Worm (Caenorhabditis elegans) whole organism, L4 larva: Measurements from ENCODE around the gene C04F5.8.

ENCODE experiments used
- F10B5.3 ChIP-seq: sonication (generic microtip); optimal IDR thresholded peaks from 2 replicates; lab custom pipeline; 2016; ENCODE audit warnings: mild to moderate bottlenecking, missing genetic modification characterization, missing compliant biosample characterization
- F26F4.8 ChIP-seq: fragments of 200-800 bp; sonication (Bioruptor generic); conservative IDR thresholded peaks from 2 replicates; pipeline ENCODE4 v1.3.6; 2022; ENCODE audit warnings: missing genetic modification characterization, missing compliant biosample characterization
- F37D6.2 ChIP-seq: sonication (generic microtip); optimal IDR thresholded peaks from 2 replicates; lab custom pipeline; 2016; ENCODE audit warnings: mild to moderate bottlenecking, missing genetic modification characterization, missing compliant biosample characterization
- F44E2.7 ChIP-seq: fragments of 200-800 bp; sonication (Bioruptor generic); IDR thresholded peaks from 2 replicates; pipeline ENCODE4 v2.1.2; 2022; ENCODE audit warnings: missing genetic modification characterization, missing compliant biosample characterization
- F49E8.2 ChIP-seq: sonication (generic microtip); optimal IDR thresholded peaks from 2 replicates; lab custom pipeline; 2016; ENCODE audit warnings: missing compliant biosample characterization, mild to moderate bottlenecking, missing genetic modification characterization, borderline replicate concordance
- R02D3.7 ChIP-seq: fragments of 150-350 bp; sonication (generic microtip); optimal IDR thresholded peaks from 3 replicates; lab custom pipeline; 2014; ENCODE audit warnings: missing biosample characterization, missing genetic modification characterization
- T20F7.1 ChIP-seq: fragments of 200-800 bp; sonication (Bioruptor generic); optimal IDR thresholded peaks from 2 replicates; lab custom pipeline; 2018; ENCODE audit warnings: mild to moderate bottlenecking, missing genetic modification characterization, missing compliant biosample characterization
- T26A8.4 ChIP-seq: fragments of 200-800 bp; sonication (Bioruptor generic); IDR thresholded peaks from 2 replicates; pipeline ENCODE4 v1.3.6; 2022; ENCODE audit warnings: missing genetic modification characterization, missing compliant biosample characterization
- Y75B8A.6 ChIP-seq: fragments of 200-800 bp; sonication (Bioruptor generic); IDR thresholded peaks from 2 replicates; pipeline ENCODE4 v1.3.6; 2022; ENCODE audit warnings: missing genetic modification reagents, missing genetic modification characterization, missing compliant biosample characterization
- aha-1 ChIP-seq: fragments of 150-350 bp; peaks from one replicate; lab custom pipeline; 2014; ENCODE audit warnings: missing biosample characterization, missing genetic modification characterization
- aly-2 ChIP-seq: sonication (generic microtip); optimal IDR thresholded peaks from 2 replicates; lab custom pipeline; 2018; ENCODE audit warnings: missing biosample characterization, missing genetic modification characterization
- ceh-20 ChIP-seq: fragments of 200-800 bp; sonication (Bioruptor generic); IDR thresholded peaks from 2 replicates; pipeline ENCODE4 v1.3.6; 2022; ENCODE audit warnings: missing genetic modification reagents, missing genetic modification characterization, missing compliant biosample characterization
- ceh-44 ChIP-seq: fragments of 200-800 bp; sonication (Bioruptor generic); IDR thresholded peaks from 2 replicates; pipeline ENCODE4 v1.3.6; 2022; ENCODE audit warnings: missing genetic modification reagents, missing genetic modification characterization, missing compliant biosample characterization
- cey-2 ChIP-seq: sonication (generic microtip); optimal IDR thresholded peaks from 3 replicates; lab custom pipeline; 2017; ENCODE audit warnings: missing genetic modification characterization, mild to moderate bottlenecking, missing compliant biosample characterization, antibody characterized with exemption, borderline replicate concordance; ENCODE audit not compliant: insufficient read depth
- daf-12 ChIP-seq: fragments of 150-350 bp; optimal IDR thresholded peaks from 2 replicates; lab custom pipeline; 2014; ENCODE audit warnings: missing biosample characterization, missing genetic modification reagents, missing genetic modification characterization
- dmd-8 ChIP-seq: fragments of 200-800 bp; sonication (Bioruptor generic); IDR thresholded peaks from 2 replicates; pipeline ENCODE4 v1.3.6; 2022; ENCODE audit warnings: missing genetic modification characterization, missing compliant biosample characterization
- dmd-9 ChIP-seq: fragments of 200-800 bp; sonication (Bioruptor generic); IDR thresholded peaks from 2 replicates; pipeline ENCODE4 v1.3.6; 2022; ENCODE audit warnings: missing genetic modification reagents, missing genetic modification characterization, missing compliant biosample characterization
- hif-1 ChIP-seq, 2 experiments: sonication (generic microtip); optimal IDR thresholded peaks; 2 replicates each; lab custom pipeline; 2016 to 2017; ENCODE audit warnings: missing compliant biosample characterization in 2 of 2, missing genetic modification characterization in 2 of 2, missing genetic modification reagents in 2 of 2, missing genotype in 2 of 2, mild to moderate bottlenecking in 1 of 2
- lin-1 ChIP-seq: fragments of 200-800 bp; sonication (Bioruptor generic); IDR thresholded peaks from 2 replicates; pipeline ENCODE4 v1.3.6; 2022; ENCODE audit warnings: missing genetic modification reagents, missing genetic modification characterization, missing compliant biosample characterization
- lin-13 ChIP-seq: fragments of 150-350 bp; optimal IDR thresholded peaks from 2 replicates; lab custom pipeline; 2014; ENCODE audit warnings: missing biosample characterization, missing genetic modification reagents, missing genetic modification characterization
- madf-5 ChIP-seq, 2 experiments: fragments of 200-800 bp; sonication (Bioruptor generic); IDR thresholded peaks; 2 replicates each; pipeline ENCODE4 v1.3.6; 2022; ENCODE audit warnings: missing compliant biosample characterization in 2 of 2, missing genetic modification characterization in 2 of 2
- madf-9 ChIP-seq: fragments of 200-800 bp; sonication (Bioruptor generic); conservative IDR thresholded peaks from 2 replicates; pipeline ENCODE4 v1.3.6; 2022; ENCODE audit warnings: missing genetic modification reagents, missing genetic modification characterization, missing compliant biosample characterization
- mdl-1 ChIP-seq, 2 experiments: fragments of 150-350 bp in 1 of 2; sonication (generic microtip) in 1 of 2; optimal IDR thresholded peaks; 2 replicates each; lab custom pipeline; 2014 to 2017; ENCODE audit warnings: missing biosample characterization in 2 of 2, missing genetic modification characterization in 2 of 2
- mdt-29 ChIP-seq: fragments of 200-800 bp; sonication (Bioruptor generic); IDR thresholded peaks from 2 replicates; pipeline ENCODE4 v1.3.6; 2022; ENCODE audit warnings: missing genetic modification reagents, missing genetic modification characterization, missing compliant biosample characterization
- mep-1 ChIP-seq: fragments of 150-350 bp; sonication (generic microtip); optimal IDR thresholded peaks from 3 replicates; lab custom pipeline; 2014; ENCODE audit warnings: missing biosample characterization, missing genetic modification characterization
- mxl-3 ChIP-seq: fragments of 200-800 bp; sonication (Bioruptor generic); optimal IDR thresholded peaks from 2 replicates; lab custom pipeline; 2018; ENCODE audit warnings: mild to moderate bottlenecking, missing genetic modification characterization, missing compliant biosample characterization
- nhr-11 ChIP-seq: fragments of 150-350 bp; optimal IDR thresholded peaks from 2 replicates; lab custom pipeline; 2014; ENCODE audit warnings: missing biosample characterization, missing genetic modification characterization
- nhr-111 ChIP-seq: fragments of 200-800 bp; sonication (Bioruptor generic); optimal IDR thresholded peaks from 2 replicates; lab custom pipeline; 2018; ENCODE audit warnings: mild to moderate bottlenecking, missing genetic modification characterization, missing compliant biosample characterization
- nhr-28 ChIP-seq: fragments of 150-350 bp; optimal IDR thresholded peaks from 2 replicates; lab custom pipeline; 2014; ENCODE audit warnings: missing biosample characterization, missing genetic modification characterization
- nhr-48 ChIP-seq: sonication (generic microtip); optimal IDR thresholded peaks from 2 replicates; lab custom pipeline; 2016; ENCODE audit warnings: mild to moderate bottlenecking, missing genetic modification characterization, missing compliant biosample characterization
- nhr-6 ChIP-seq: fragments of 150-350 bp; optimal IDR thresholded peaks from 2 replicates; lab custom pipeline; 2014; ENCODE audit warnings: missing biosample characterization, missing genetic modification characterization
- nhr-77 ChIP-seq: fragments of 150-350 bp; optimal IDR thresholded peaks from 2 replicates; lab custom pipeline; 2014; ENCODE audit warnings: missing biosample characterization, missing genetic modification characterization
- php-3 ChIP-seq: fragments of 200-800 bp; sonication (Bioruptor generic); IDR thresholded peaks from 2 replicates; pipeline ENCODE4 v1.3.6; 2022; ENCODE audit warnings: missing genetic modification reagents, missing genetic modification characterization, missing compliant biosample characterization
- pqm-1 ChIP-seq: sonication (generic microtip); optimal IDR thresholded peaks from 2 replicates; lab custom pipeline; 2017; ENCODE audit warnings: missing biosample characterization, missing genetic modification characterization
- saeg-2 ChIP-seq: fragments of 200-800 bp; sonication (Bioruptor generic); IDR thresholded peaks from 2 replicates; pipeline ENCODE4 v1.3.6; 2022; ENCODE audit warnings: missing genetic modification reagents, missing genetic modification characterization, missing compliant biosample characterization
- sdz-12 ChIP-seq: fragments of 200-800 bp; sonication (Bioruptor generic); optimal IDR thresholded peaks from 2 replicates; lab custom pipeline; 2018; ENCODE audit warnings: mild to moderate bottlenecking, missing genetic modification characterization, missing compliant biosample characterization
- set-16 ChIP-seq: fragments of 200-800 bp; sonication (Bioruptor generic); IDR thresholded peaks from 2 replicates; pipeline ENCODE4 v1.3.6; 2022; ENCODE audit warnings: missing genetic modification reagents, missing genetic modification characterization, missing compliant biosample characterization
- snpc-4 ChIP-seq: fragments of 150-350 bp; optimal IDR thresholded peaks from 2 replicates; lab custom pipeline; 2014; ENCODE audit warnings: missing biosample characterization, missing genetic modification characterization
- spr-1 ChIP-seq: sonication (generic microtip); optimal IDR thresholded peaks from 2 replicates; lab custom pipeline; 2016; ENCODE audit warnings: mild to moderate bottlenecking, missing genetic modification characterization, missing compliant biosample characterization
- tag-97 ChIP-seq: fragments of 200-800 bp; sonication (Bioruptor generic); IDR thresholded peaks from 2 replicates; pipeline ENCODE4 v1.3.6; 2022; ENCODE audit warnings: missing genetic modification characterization, missing compliant biosample characterization
- tra-1 ChIP-seq: fragments of 200-800 bp; sonication (Bioruptor generic); IDR thresholded peaks from 2 replicates; pipeline ENCODE4 v1.3.6; 2022; ENCODE audit warnings: missing genetic modification reagents, missing genetic modification characterization, missing compliant biosample characterization
- unc-130 ChIP-seq: sonication (generic microtip); optimal IDR thresholded peaks from 2 replicates; lab custom pipeline; 2016; ENCODE audit warnings: missing genetic modification reagents, missing genetic modification characterization, missing compliant biosample characterization
- unc-62 ChIP-seq, 3 experiments: fragments of 150-350 bp in 1 of 3; sonication (generic microtip); optimal IDR thresholded peaks in 2 of 3; peaks in 1 of 3; 1 replicate in 1 of 3; 2 replicates in 2 of 3; lab custom pipeline; 2014 to 2017; ENCODE audit warnings: missing biosample characterization in 3 of 3, missing genetic modification characterization in 3 of 3, missing genetic modification reagents in 3 of 3, missing genotype in 1 of 3
- zag-1 ChIP-seq: fragments of 150-350 bp; optimal IDR thresholded peaks from 2 replicates; lab custom pipeline; 2014; ENCODE audit warnings: missing biosample characterization, missing genetic modification characterization
- ztf-7 ChIP-seq: fragments of 150-350 bp; optimal IDR thresholded peaks from 2 replicates; lab custom pipeline; 2014; ENCODE audit warnings: missing biosample characterization, missing genetic modification characterization

C04F5.8 gene

DNA sequence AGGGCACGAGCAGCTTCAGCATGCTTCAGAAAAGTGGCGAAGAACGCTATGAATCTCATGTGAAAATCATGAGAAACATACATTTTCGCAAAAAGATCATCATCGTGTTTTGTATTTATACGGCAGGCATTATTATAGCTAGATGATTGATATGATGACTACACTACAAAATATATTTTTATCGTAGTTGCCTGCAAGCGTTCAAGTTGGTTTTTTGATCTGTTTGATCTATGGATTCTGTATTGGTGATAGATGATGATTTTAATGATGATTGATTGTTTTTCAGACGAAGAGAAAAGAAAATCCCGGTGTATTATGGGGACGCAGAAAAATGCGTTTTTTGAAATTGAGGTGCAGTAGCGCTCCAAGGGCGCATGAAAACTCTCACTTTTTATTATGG, 2.9 kb downstream of the C04F5.8 start, which contains the start of gene ugt-63:
Gene ugt-63 (minus strand): TSS at position 89 of the 400 bp plus-strand sequence.
- TF ChIP-seq madf-5 (GFP tag; IDR thresholded peaks at IDR 0.05; lab: Robert Waterston, UW) = no peak
- TF ChIP-seq php-3 (GFP tag; lab: Robert Waterston, UW) = no peak
- TF ChIP-seq dmd-9 = no peak
- peak; percentile 99 for TF ChIP-seq nhr-28 (tag; lab: Kevin White, UChicago)
- TF ChIP-seq mxl-3 (GFP tag; lab: Kevin White, UChicago) = no peak
- no peak for TF ChIP-seq set-16
- no peak for TF ChIP-seq F26F4.8 (GFP tag; lab: Robert Waterston, UW)
- TF ChIP-seq nhr-48 = peak; percentile 46
- TF ChIP-seq unc-62 (GFP tag; optimal IDR thresholded peaks at IDR 0.05 in 1 of 2; lab: Kevin White, UChicago) = peak in 1 of 2 experiments; percentile 61
- no peak for TF ChIP-seq unc-62 (tag; optimal IDR thresholded peaks at IDR 0.05; lab: Kevin White, UChicago)
- no peak for TF ChIP-seq cey-2 (tag; lab: Kevin White, UChicago)
- no peak for TF ChIP-seq daf-12
- no peak for TF ChIP-seq lin-1
- TF ChIP-seq zag-1 (tag; lab: Kevin White, UChicago) = no peak
- no peak for TF ChIP-seq F49E8.2 (tag; lab: Kevin White, UChicago)
- no peak for TF ChIP-seq mdt-29
- TF ChIP-seq R02D3.7 (tag; lab: Kevin White, UChicago) = no peak
- no peak for TF ChIP-seq lin-13
- TF ChIP-seq nhr-111 (GFP tag; lab: Kevin White, UChicago) = no peak
- TF ChIP-seq nhr-11 = no peak
- TF ChIP-seq tag-97 (GFP tag; lab: Robert Waterston, UW) = no peak
- no peak for TF ChIP-seq pqm-1 (tag; lab: Kevin White, UChicago)
- TF ChIP-seq ceh-44 = no peak
- no peak for TF ChIP-seq dmd-8 (GFP tag; lab: Robert Waterston, UW)
- no peak for TF ChIP-seq madf-9 (GFP tag; lab: Robert Waterston, UW)
- no peak for TF ChIP-seq nhr-77 (tag; lab: Kevin White, UChicago)
- TF ChIP-seq F44E2.7 = no peak
- no peak for TF ChIP-seq Y75B8A.6 (GFP tag; lab: Robert Waterston, UW)
- TF ChIP-seq F10B5.3 (tag; lab: Kevin White, UChicago) = no peak
- TF ChIP-seq saeg-2 (GFP tag; lab: Robert Waterston, UW) = no peak
- no peak for TF ChIP-seq unc-130 (GFP tag; lab: Kevin White, UChicago)
- TF ChIP-seq ztf-7 (tag; lab: Kevin White, UChicago) = no peak
- no peak for TF ChIP-seq hif-1 (tag; optimal IDR thresholded peaks at IDR 0.05; lab: Kevin White, UChicago)
- peak in 1 of 2 experiments; percentile 11 for TF ChIP-seq mdl-1 (tag; optimal IDR thresholded peaks at IDR 0.05; lab: Kevin White, UChicago)
- no peak for TF ChIP-seq sdz-12 (GFP tag; lab: Kevin White, UChicago)
- TF ChIP-seq nhr-6 = no peak
- peak; percentile 26 for TF ChIP-seq aha-1 (tag; lab: Kevin White, UChicago)
- no peak for TF ChIP-seq mep-1 (tag; lab: Kevin White, UChicago)
- no peak for TF ChIP-seq tra-1
- no peak for TF ChIP-seq F37D6.2 (tag; lab: Kevin White, UChicago)
- no peak for TF ChIP-seq T26A8.4
- TF ChIP-seq aly-2 (tag; lab: Kevin White, UChicago) = no peak
- TF ChIP-seq snpc-4 (tag; lab: Kevin White, UChicago) = no peak

DNA sequence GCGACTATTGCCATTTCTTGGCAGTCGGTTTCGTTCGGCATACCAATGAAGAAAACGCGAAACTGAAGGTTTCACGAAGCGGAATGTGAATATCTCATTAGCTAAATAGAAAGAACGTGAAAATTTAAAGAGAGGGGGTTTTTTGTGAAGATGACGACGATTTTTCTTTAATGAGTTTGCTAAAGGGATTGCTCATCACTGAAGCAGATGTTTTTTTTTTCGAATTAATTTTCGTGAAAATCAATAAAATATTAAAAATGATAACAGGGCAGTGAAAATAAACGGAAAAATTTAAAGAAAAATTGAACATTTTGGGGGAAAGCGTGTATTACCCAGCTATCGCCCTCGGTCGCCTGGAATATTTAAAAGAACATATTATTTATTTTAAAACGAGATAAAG, 5.7 kb downstream of the C04F5.8 start, which contains the start of gene srab-3:
Gene srab-3 (minus strand): TSS at position 101 of the 400 bp plus-strand sequence.
- TF ChIP-seq T20F7.1 (GFP tag; lab: Kevin White, UChicago) = no peak
- TF ChIP-seq dmd-9 = no peak
- no peak for TF ChIP-seq unc-130 (GFP tag; lab: Kevin White, UChicago)
- no peak for TF ChIP-seq F49E8.2 (tag; lab: Kevin White, UChicago)
- no peak for TF ChIP-seq ceh-20 (GFP tag; lab: Robert Waterston, UW)
- TF ChIP-seq spr-1 (tag; lab: Kevin White, UChicago) = no peak
- TF ChIP-seq lin-13 = no peak
